Worm (Caenorhabditis elegans): Measurements from ENCODE around the gene T12E12.6.

DNA sequence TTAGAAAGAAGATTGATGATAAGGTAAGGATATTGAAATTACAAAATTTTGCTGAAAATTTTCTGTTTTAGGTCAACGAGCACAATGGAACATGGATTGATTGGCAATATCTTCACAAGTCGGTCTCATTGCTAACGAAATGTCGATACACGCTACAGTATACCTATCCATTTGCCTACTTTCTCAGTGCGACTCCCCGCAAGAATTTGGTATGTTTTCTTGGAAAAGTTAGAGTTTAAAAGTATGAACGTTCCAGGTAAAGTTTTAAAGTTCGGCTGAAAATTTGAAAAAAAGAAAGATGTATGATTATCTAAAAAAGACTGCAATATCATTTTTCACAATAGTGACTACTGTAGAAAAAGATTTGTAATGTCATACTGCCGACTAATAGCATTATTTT, 19.8 kb downstream of the T12E12.6 start:
- no peak for TF ChIP-seq ceh-82 (tag; optimal IDR thresholded peaks at IDR 0.05)
- TF ChIP-seq snpc-4 (tag; optimal IDR thresholded peaks at IDR 0.05): no peak
- TF ChIP-seq fos-1 (tag; optimal IDR thresholded peaks at IDR 0.05): no peak
- no peak for TF ChIP-seq sox-4 (tag; optimal IDR thresholded peaks at IDR 0.05)
- TF ChIP-seq nhr-76 (tag; optimal IDR thresholded peaks at IDR 0.05): no peak
- TF ChIP-seq unc-130 (tag; optimal IDR thresholded peaks at IDR 0.05): no peak
- TF ChIP-seq grh-1 (GFP tag; IDR thresholded peaks at IDR 0.05): no peak
- no peak for TF ChIP-seq mab-9 (GFP tag; IDR thresholded peaks at IDR 0.05)
- TF ChIP-seq ceh-8 (GFP tag; optimal IDR thresholded peaks at IDR 0.05): no peak
- TF ChIP-seq swsn-7 (tag; optimal IDR thresholded peaks at IDR 0.05): no peak

Data from whole organism, L1 larva.